Worm (Caenorhabditis elegans) whole organism, L4 larva: ENCODE measurements around the gene F31F7.1.
A peak's percentile ranks its signal among the peaks of the same experiment; 100 is the strongest.

Source experiments
- D1046.2 ChIP-seq: fragments of 200-800 bp; sonication (Bioruptor generic); IDR thresholded peaks from 2 replicates; pipeline ENCODE4 v1.3.6; 2022; ENCODE audit warnings: missing genetic modification characterization, missing compliant biosample characterization
- T26A8.4 ChIP-seq: fragments of 200-800 bp; sonication (Bioruptor generic); IDR thresholded peaks from 2 replicates; pipeline ENCODE4 v1.3.6; 2022; ENCODE audit warnings: missing genetic modification characterization, missing compliant biosample characterization
- Y105C5A.15 ChIP-seq: fragments of 200-800 bp; sonication (Bioruptor generic); IDR thresholded peaks from 2 replicates; pipeline ENCODE4 v1.3.6; 2022; ENCODE audit warnings: missing genetic modification characterization, missing compliant biosample characterization
- Y48G9A.11 ChIP-seq: fragments of 200-800 bp; sonication (Bioruptor generic); IDR thresholded peaks from 2 replicates; pipeline ENCODE4 v1.3.6; 2022; ENCODE audit warnings: missing genetic modification reagents, missing genetic modification characterization, missing compliant biosample characterization
- aha-1 ChIP-seq: fragments of 150-350 bp; peaks from one replicate; lab custom pipeline; 2014; ENCODE audit warnings: missing biosample characterization, missing genetic modification characterization
- ama-1 ChIP-seq: fragments of 150-350 bp; optimal IDR thresholded peaks from 2 replicates; lab custom pipeline; 2014; ENCODE audit warnings: inconsistent platforms, mixed read lengths
- ceh-20 ChIP-seq: fragments of 200-800 bp; sonication (Bioruptor generic); IDR thresholded peaks from 2 replicates; pipeline ENCODE4 v1.3.6; 2022; ENCODE audit warnings: missing genetic modification reagents, missing genetic modification characterization, missing compliant biosample characterization
- ceh-28 ChIP-seq: fragments of 150-350 bp; optimal IDR thresholded peaks from 2 replicates; lab custom pipeline; 2014; ENCODE audit warnings: missing biosample characterization, missing genetic modification reagents, missing genetic modification characterization
- ceh-32 ChIP-seq: sonication (generic microtip); optimal IDR thresholded peaks from 2 replicates; lab custom pipeline; 2016; ENCODE audit warnings: mild to moderate bottlenecking, missing genetic modification characterization, missing compliant biosample characterization; ENCODE audit not compliant: poor library complexity
- ceh-44 ChIP-seq: fragments of 200-800 bp; sonication (Bioruptor generic); IDR thresholded peaks from 2 replicates; pipeline ENCODE4 v1.3.6; 2022; ENCODE audit warnings: missing genetic modification reagents, missing genetic modification characterization, missing compliant biosample characterization
- daf-12 ChIP-seq: fragments of 150-350 bp; optimal IDR thresholded peaks from 2 replicates; lab custom pipeline; 2014; ENCODE audit warnings: missing biosample characterization, missing genetic modification reagents, missing genetic modification characterization
- daf-16 ChIP-seq, 3 experiments: sonication (generic microtip); optimal IDR thresholded peaks; 2 replicates each; lab custom pipeline; 2016 to 2017; ENCODE audit warnings: missing genetic modification characterization in 3 of 3, missing genetic modification reagents in 3 of 3, mild to moderate bottlenecking in 2 of 3, missing compliant biosample characterization in 2 of 3, missing biosample characterization in 1 of 3, moderate library complexity in 1 of 3
- dmd-6 ChIP-seq: fragments of 200-800 bp; sonication (Bioruptor generic); IDR thresholded peaks from 2 replicates; pipeline ENCODE4 v1.3.6; 2022; ENCODE audit warnings: missing genetic modification reagents, missing genetic modification characterization, missing compliant biosample characterization
- duxl-1 ChIP-seq: sonication (generic microtip); optimal IDR thresholded peaks from 2 replicates; lab custom pipeline; 2016; ENCODE audit warnings: mild to moderate bottlenecking, missing genetic modification characterization, moderate library complexity, missing compliant biosample characterization; ENCODE audit not compliant: poor library complexity
- dve-1 ChIP-seq: sonication (generic microtip); optimal IDR thresholded peaks from 2 replicates; lab custom pipeline; 2017; ENCODE audit warnings: antibody characterized with exemption, mild to moderate bottlenecking, missing genetic modification characterization, missing compliant biosample characterization; ENCODE audit not compliant: insufficient read depth
- egl-27 ChIP-seq: sonication (generic microtip); optimal IDR thresholded peaks from 3 replicates; lab custom pipeline; 2017; ENCODE audit warnings: missing biosample characterization, missing genetic modification reagents, missing genetic modification characterization
- egl-43 ChIP-seq: fragments of 200-800 bp; sonication (Bioruptor generic); IDR thresholded peaks from 2 replicates; pipeline ENCODE4 v1.3.6; 2022; ENCODE audit warnings: missing genetic modification reagents, missing genetic modification characterization, missing compliant biosample characterization
- fkh-10 ChIP-seq: fragments of 150-350 bp; optimal IDR thresholded peaks from 2 replicates; lab custom pipeline; 2014; ENCODE audit warnings: missing biosample characterization, missing genetic modification reagents, missing genetic modification characterization
- jun-1 ChIP-seq: fragments of 150-350 bp; optimal IDR thresholded peaks from 2 replicates; lab custom pipeline; 2014; ENCODE audit warnings: missing biosample characterization, missing genetic modification reagents, missing genetic modification characterization
- lin-1 ChIP-seq: fragments of 200-800 bp; sonication (Bioruptor generic); IDR thresholded peaks from 2 replicates; pipeline ENCODE4 v1.3.6; 2022; ENCODE audit warnings: missing genetic modification reagents, missing genetic modification characterization, missing compliant biosample characterization
- lsy-2 ChIP-seq, 2 experiments: fragments of 150-350 bp in 1 of 2; sonication (generic microtip) in 1 of 2; optimal IDR thresholded peaks; 2 replicates each; lab custom pipeline; 2014 to 2017; ENCODE audit warnings: missing biosample characterization in 2 of 2, missing genetic modification characterization in 2 of 2
- madf-9 ChIP-seq: fragments of 200-800 bp; sonication (Bioruptor generic); conservative IDR thresholded peaks from 2 replicates; pipeline ENCODE4 v1.3.6; 2022; ENCODE audit warnings: missing genetic modification reagents, missing genetic modification characterization, missing compliant biosample characterization
- mdl-1 ChIP-seq, 2 experiments: fragments of 150-350 bp in 1 of 2; sonication (generic microtip) in 1 of 2; optimal IDR thresholded peaks; 2 replicates each; lab custom pipeline; 2014 to 2017; ENCODE audit warnings: missing biosample characterization in 2 of 2, missing genetic modification characterization in 2 of 2
- mes-2 ChIP-seq: sonication (generic microtip); optimal IDR thresholded peaks from 2 replicates; lab custom pipeline; 2016; ENCODE audit warnings: missing genotype, mild to moderate bottlenecking, missing genetic modification characterization, missing compliant biosample characterization; ENCODE audit not compliant: poor library complexity, severe bottlenecking
- mxl-3 ChIP-seq: fragments of 200-800 bp; sonication (Bioruptor generic); optimal IDR thresholded peaks from 2 replicates; lab custom pipeline; 2018; ENCODE audit warnings: mild to moderate bottlenecking, missing genetic modification characterization, missing compliant biosample characterization
- nhr-10 ChIP-seq: fragments of 150-350 bp; optimal IDR thresholded peaks from 2 replicates; lab custom pipeline; 2014; ENCODE audit warnings: missing biosample characterization, missing genetic modification characterization
- nhr-102 ChIP-seq: sonication (generic microtip); optimal IDR thresholded peaks from 2 replicates; lab custom pipeline; 2016; ENCODE audit warnings: mild to moderate bottlenecking, missing genetic modification characterization, moderate library complexity, missing compliant biosample characterization
- nhr-11 ChIP-seq: fragments of 150-350 bp; optimal IDR thresholded peaks from 2 replicates; lab custom pipeline; 2014; ENCODE audit warnings: missing biosample characterization, missing genetic modification characterization
- nhr-6 ChIP-seq: fragments of 150-350 bp; optimal IDR thresholded peaks from 2 replicates; lab custom pipeline; 2014; ENCODE audit warnings: missing biosample characterization, missing genetic modification characterization
- nhr-77 ChIP-seq: fragments of 150-350 bp; optimal IDR thresholded peaks from 2 replicates; lab custom pipeline; 2014; ENCODE audit warnings: missing biosample characterization, missing genetic modification characterization
- php-3 ChIP-seq: fragments of 200-800 bp; sonication (Bioruptor generic); IDR thresholded peaks from 2 replicates; pipeline ENCODE4 v1.3.6; 2022; ENCODE audit warnings: missing genetic modification reagents, missing genetic modification characterization, missing compliant biosample characterization
- pqm-1 ChIP-seq: sonication (generic microtip); optimal IDR thresholded peaks from 2 replicates; lab custom pipeline; 2017; ENCODE audit warnings: missing biosample characterization, missing genetic modification characterization
- set-16 ChIP-seq: fragments of 200-800 bp; sonication (Bioruptor generic); IDR thresholded peaks from 2 replicates; pipeline ENCODE4 v1.3.6; 2022; ENCODE audit warnings: missing genetic modification reagents, missing genetic modification characterization, missing compliant biosample characterization
- skn-1 ChIP-seq: fragments of 150-350 bp; optimal IDR thresholded peaks from 2 replicates; lab custom pipeline; 2014; ENCODE audit warnings: missing biosample characterization, missing genetic modification characterization
- snpc-1.2 ChIP-seq: fragments of 200-800 bp; sonication (Bioruptor generic); IDR thresholded peaks from 2 replicates; pipeline ENCODE4 v1.3.6; 2022; ENCODE audit warnings: missing genetic modification reagents, missing genetic modification characterization, missing compliant biosample characterization
- spr-1 ChIP-seq: sonication (generic microtip); optimal IDR thresholded peaks from 2 replicates; lab custom pipeline; 2016; ENCODE audit warnings: mild to moderate bottlenecking, missing genetic modification characterization, missing compliant biosample characterization
- unc-62 ChIP-seq, 3 experiments: fragments of 150-350 bp in 1 of 3; sonication (generic microtip); optimal IDR thresholded peaks in 2 of 3; peaks in 1 of 3; 1 replicate in 1 of 3; 2 replicates in 2 of 3; lab custom pipeline; 2014 to 2017; ENCODE audit warnings: missing biosample characterization in 3 of 3, missing genetic modification characterization in 3 of 3, missing genetic modification reagents in 3 of 3, missing genotype in 1 of 3
- zfp-3 ChIP-seq: fragments of 200-800 bp; sonication (Bioruptor generic); conservative IDR thresholded peaks from 2 replicates; pipeline ENCODE4 v1.3.6; 2022; ENCODE audit warnings: missing genetic modification reagents, missing genetic modification characterization, missing compliant biosample characterization
- zip-2 ChIP-seq: fragments of 150-350 bp; optimal IDR thresholded peaks from 2 replicates; lab custom pipeline; 2014; ENCODE audit warnings: missing biosample characterization, missing genetic modification characterization
- ztf-11 ChIP-seq: fragments of 150-350 bp; optimal IDR thresholded peaks from 2 replicates; lab custom pipeline; 2014; ENCODE audit warnings: missing biosample characterization, missing genetic modification characterization
- ztf-7 ChIP-seq: fragments of 150-350 bp; optimal IDR thresholded peaks from 2 replicates; lab custom pipeline; 2014; ENCODE audit warnings: missing biosample characterization, missing genetic modification characterization

F31F7.1 gene

ce11 chrV:6228400-6228895 lies 47.8 kb upstream of the F31F7.1 start (continued):
- TF ChIP-seq ceh-20 (GFP tag; lab: Robert Waterston, UW): peak; percentile 65; the same call in 1 of the 2 replicates
- TF ChIP-seq dve-1 (tag; lab: Kevin White, UChicago): peak; percentile 48
- 0 out of 2 replicates have a peak, but pooled peaks have one; percentile 13 for TF ChIP-seq egl-43
- TF ChIP-seq mdl-1 (tag; optimal IDR thresholded peaks at IDR 0.05; lab: Kevin White, UChicago): peak in 1 of 2 experiments; percentile 51
- TF ChIP-seq lin-1 (GFP tag; lab: Robert Waterston, UW): 0 out of 2 replicates have a peak, but pooled peaks have one; percentile 7
- no peak for TF ChIP-seq madf-9 (GFP tag; lab: Robert Waterston, UW)
- TF ChIP-seq nhr-6 (tag; lab: Kevin White, UChicago): peak; percentile 7
- TF ChIP-seq spr-1 (tag; lab: Kevin White, UChicago): no peak
- 0 out of 2 replicates have a peak, but pooled peaks have one; percentile 15 for TF ChIP-seq D1046.2 (GFP tag; lab: Robert Waterston, UW)
- TF ChIP-seq aha-1 (tag; lab: Kevin White, UChicago): peak; percentile 97
- peak in 1 of 2 experiments; percentile 69 for TF ChIP-seq lsy-2 (tag; optimal IDR thresholded peaks at IDR 0.05; lab: Kevin White, UChicago)
- 0 out of 2 replicates have a peak, but pooled peaks have one; percentile 34 for TF ChIP-seq ceh-44 (GFP tag; lab: Robert Waterston, UW)

DNA sequence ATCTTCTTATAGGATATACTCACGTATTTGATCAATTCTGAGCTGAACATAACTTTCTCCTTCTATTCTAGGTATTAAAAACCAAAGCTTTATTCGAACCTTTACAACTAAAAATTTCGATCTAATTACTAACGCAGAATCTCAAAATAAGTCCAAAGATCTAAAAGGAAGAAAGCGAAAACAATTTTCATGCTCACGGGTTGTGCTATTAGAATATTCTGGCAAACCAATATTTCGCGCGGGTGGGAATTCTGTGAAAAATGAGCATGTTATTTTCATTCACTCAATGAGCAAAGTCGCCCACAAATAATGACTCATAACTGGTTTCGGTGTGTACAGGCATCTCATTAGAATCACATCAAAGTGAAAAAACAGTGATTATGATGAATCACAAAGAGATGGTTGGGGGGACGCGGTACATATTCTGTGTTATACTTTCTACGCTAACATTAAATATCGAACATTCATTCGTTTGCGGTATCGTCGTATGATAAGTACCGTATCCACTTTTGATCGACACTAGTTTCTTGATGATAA lies 47.3 kb upstream of the F31F7.1 start:
- no peak for TF ChIP-seq ztf-11 (tag; lab: Kevin White, UChicago)
- no peak for TF ChIP-seq mes-2 (tag; lab: Kevin White, UChicago)
- TF ChIP-seq skn-1: no peak
- 0 out of 2 replicates have a peak, but pooled peaks have one; percentile 18 for TF ChIP-seq snpc-1.2 (GFP tag; lab: Robert Waterston, UW)
- TF ChIP-seq lin-1 (GFP tag; lab: Robert Waterston, UW): 0 out of 2 replicates have a peak, but pooled peaks have one; percentile 3
- TF ChIP-seq ztf-7 (tag; lab: Kevin White, UChicago): no peak
- peak; percentile 3 for TF ChIP-seq fkh-10 (GFP tag; lab: Kevin White, UChicago)
- no peak for TF ChIP-seq ceh-32 (tag; lab: Kevin White, UChicago)
- no peak for TF ChIP-seq duxl-1 (tag; lab: Kevin White, UChicago)
- TF ChIP-seq nhr-6 (tag; lab: Kevin White, UChicago): peak; percentile 66
- 0 out of 2 replicates have a peak, but pooled peaks have one; percentile 29 for TF ChIP-seq Y105C5A.15 (GFP tag; lab: Robert Waterston, UW)
- TF ChIP-seq zip-2 (tag; lab: Kevin White, UChicago): peak; percentile 16

DNA sequence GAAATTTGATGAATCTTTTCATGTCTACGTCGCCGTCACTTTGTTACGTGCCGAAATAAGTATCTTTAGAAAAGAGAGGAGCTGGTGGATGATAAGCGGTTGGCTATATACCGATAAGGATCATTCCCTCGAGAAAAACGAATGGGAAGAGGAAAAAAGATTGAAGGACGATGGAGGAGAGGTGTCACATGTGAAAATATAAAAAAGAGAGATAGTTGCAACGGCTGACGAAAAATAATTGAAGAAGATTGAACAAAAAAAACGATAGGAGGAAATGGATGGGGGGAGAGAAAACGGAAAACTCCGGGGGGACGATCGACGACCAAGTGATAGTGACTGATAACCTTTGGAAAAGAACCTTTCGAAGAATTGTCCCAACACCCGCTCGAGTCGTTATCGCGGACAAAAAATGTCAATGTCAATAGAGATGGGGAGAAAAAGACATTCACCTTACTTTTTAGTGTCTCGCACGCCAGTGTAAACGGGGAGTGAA lies 46.7 kb upstream of the F31F7.1 start:
- 0 out of 2 replicates have a peak, but pooled peaks have one; percentile 2 for TF ChIP-seq madf-9 (GFP tag; lab: Robert Waterston, UW)
- peak; percentile 96 for TF ChIP-seq dve-1 (tag; lab: Kevin White, UChicago)
- TF ChIP-seq daf-16 (GFP tag; optimal IDR thresholded peaks at IDR 0.05; lab: Kevin White, UChicago): peak; percentile 68 to 73
- TF ChIP-seq daf-16 (tag; optimal IDR thresholded peaks at IDR 0.05; lab: Kevin White, UChicago): peak; percentile 59
- TF ChIP-seq aha-1 (tag; lab: Kevin White, UChicago): peak; percentile 99
- TF ChIP-seq daf-12 (tag; lab: Kevin White, UChicago): no peak
- peak; percentile 55 for TF ChIP-seq nhr-11 (tag; lab: Kevin White, UChicago)
- TF ChIP-seq nhr-10 (tag; lab: Kevin White, UChicago): peak; percentile 66
- TF ChIP-seq egl-27 (tag; lab: Kevin White, UChicago): no peak
- TF ChIP-seq pqm-1: peak; percentile 84
- peak; percentile 56 for TF ChIP-seq jun-1 (tag; lab: Kevin White, UChicago)
- TF ChIP-seq unc-62 (GFP tag; optimal IDR thresholded peaks at IDR 0.05 in 1 of 2; lab: Kevin White, UChicago): peak in 1 of 2 experiments; percentile 3
- no peak for TF ChIP-seq unc-62 (tag; optimal IDR thresholded peaks at IDR 0.05; lab: Kevin White, UChicago)
- TF ChIP-seq php-3: peak; percentile 62; the same call in 1 of the 2 replicates
- TF ChIP-seq nhr-77 (tag; lab: Kevin White, UChicago): peak; percentile 59
- peak; percentile 65 for TF ChIP-seq mxl-3 (GFP tag; lab: Kevin White, UChicago)
- TF ChIP-seq skn-1: no peak
- peak; percentile 54 for TF ChIP-seq duxl-1 (tag; lab: Kevin White, UChicago)
- peak; percentile 54; the same call in 1 of the 2 replicates for TF ChIP-seq ceh-20 (GFP tag; lab: Robert Waterston, UW)
- TF ChIP-seq Y48G9A.11 (GFP tag; lab: Robert Waterston, UW): peak; percentile 56; the same call in 1 of the 2 replicates
- TF ChIP-seq T26A8.4: no peak; the same call in 1 of the 2 replicates
- peak; percentile 38; the same call in 1 of the 2 replicates for TF ChIP-seq zfp-3 (GFP tag; lab: Robert Waterston, UW)
- TF ChIP-seq lin-1 (GFP tag; lab: Robert Waterston, UW): peak; percentile 79; the same call in 1 of the 2 replicates
- peak; percentile 36 for TF ChIP-seq ama-1 (lab: Kevin White, UChicago)
- TF ChIP-seq set-16 (GFP tag; lab: Robert Waterston, UW): peak; percentile 30
- peak; percentile 87 for TF ChIP-seq dmd-6
- peak; percentile 87 for TF ChIP-seq nhr-102 (tag; lab: Kevin White, UChicago)
- peak; percentile 36 to 93 for TF ChIP-seq mdl-1 (tag; optimal IDR thresholded peaks at IDR 0.05; lab: Kevin White, UChicago)
- no peak for TF ChIP-seq ceh-28 (tag; lab: Kevin White, UChicago)
